Worm (Caenorhabditis elegans): ENCODE results near the gene far-1.

far-1 gene

DNA sequence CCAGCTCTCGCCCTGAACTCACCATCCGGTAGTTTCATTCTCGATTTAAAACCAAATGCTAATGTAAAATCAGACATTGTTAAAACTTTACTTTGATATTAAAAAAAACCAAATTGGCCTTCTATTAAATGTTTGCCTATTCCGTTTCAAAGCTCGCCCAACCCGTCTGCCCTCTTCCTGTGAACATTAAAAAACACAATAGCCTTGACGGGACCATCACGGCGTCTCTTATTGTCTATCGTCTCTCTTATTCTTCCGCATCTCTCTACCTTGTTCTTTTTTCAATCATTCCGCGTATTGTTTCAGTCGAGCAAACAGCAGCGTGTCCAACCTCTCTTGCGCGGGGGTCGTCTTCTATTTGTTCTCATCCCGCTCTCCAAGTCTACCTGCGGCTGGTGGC lies 33.7 kb upstream of the far-1 start, which contains the start of gene ZK512.1:
Gene ZK512.1, plus strand, starts transcription at position 301 of the 400 bp plus-strand sequence.
- no peak for TF ChIP-seq ceh-83 (GFP tag; optimal IDR thresholded peaks at IDR 0.05)
- TF ChIP-seq nhr-237 (tag; optimal IDR thresholded peaks at IDR 0.05): no peak
- TF ChIP-seq ceh-39 (tag; optimal IDR thresholded peaks at IDR 0.05): no peak
- TF ChIP-seq nhr-2 (tag; optimal IDR thresholded peaks at IDR 0.05): no peak
- no peak for TF ChIP-seq tbx-8 (GFP tag; optimal IDR thresholded peaks at IDR 0.05)
- peak; percentile 32 for TF ChIP-seq ham-2 (GFP tag; optimal IDR thresholded peaks at IDR 0.05)
- TF ChIP-seq mab-5 (tag; optimal IDR thresholded peaks at IDR 0.05): no peak
- no peak for TF ChIP-seq mls-2 (tag; optimal IDR thresholded peaks at IDR 0.05)
- TF ChIP-seq M03D4.4 (tag; optimal IDR thresholded peaks at IDR 0.05): no peak
- TF ChIP-seq drap-1 (GFP tag; optimal IDR thresholded peaks at IDR 0.05): no peak
- peak; percentile 24 for TF ChIP-seq pha-4 (tag; optimal IDR thresholded peaks at IDR 0.05)
- TF ChIP-seq lin-32 (GFP tag; optimal IDR thresholded peaks at IDR 0.05): no peak
- TF ChIP-seq ceh-43 (GFP tag; optimal IDR thresholded peaks at IDR 0.05): no peak
- no peak for TF ChIP-seq flh-1 (GFP tag; optimal IDR thresholded peaks at IDR 0.05)
- TF ChIP-seq cnd-1 (tag; optimal IDR thresholded peaks at IDR 0.05): peak; percentile 4
- no peak for TF ChIP-seq nhr-76 (tag; optimal IDR thresholded peaks at IDR 0.05)
- TF ChIP-seq ces-1 (GFP tag; optimal IDR thresholded peaks at IDR 0.05): no peak

DNA sequence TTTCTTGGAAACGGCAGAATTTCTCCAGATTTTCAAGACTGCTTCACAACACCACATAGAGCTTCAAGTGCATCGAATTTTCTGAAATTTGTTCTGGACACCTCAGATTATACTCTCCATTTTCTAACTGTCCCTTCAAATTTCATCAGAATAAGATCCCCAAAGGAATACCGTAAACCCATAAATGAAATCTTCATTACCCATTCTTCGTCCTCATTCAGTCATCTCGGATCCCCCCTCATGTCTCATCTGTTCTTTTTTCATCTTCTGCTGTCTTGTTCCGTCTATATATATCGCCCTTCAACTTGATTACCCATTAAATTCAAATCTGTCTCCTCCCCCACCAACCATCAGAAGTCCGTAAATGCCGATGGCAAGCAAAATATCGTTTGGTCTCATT lies 33.1 kb upstream of the far-1 start:
- TF ChIP-seq nhr-12 (tag; optimal IDR thresholded peaks at IDR 0.05) (no peak), lin-32 (GFP tag; optimal IDR thresholded peaks at IDR 0.05) (no peak), hlh-1 (tag; optimal IDR thresholded peaks at IDR 0.05) (no peak), snpc-4 (tag; optimal IDR thresholded peaks at IDR 0.05) (no peak), lin-13 (tag; optimal IDR thresholded peaks at IDR 0.05) (no peak), nhr-237 (tag; optimal IDR thresholded peaks at IDR 0.05) (no peak), zip-8 (tag; optimal IDR thresholded peaks at IDR 0.05) (no peak)

DNA sequence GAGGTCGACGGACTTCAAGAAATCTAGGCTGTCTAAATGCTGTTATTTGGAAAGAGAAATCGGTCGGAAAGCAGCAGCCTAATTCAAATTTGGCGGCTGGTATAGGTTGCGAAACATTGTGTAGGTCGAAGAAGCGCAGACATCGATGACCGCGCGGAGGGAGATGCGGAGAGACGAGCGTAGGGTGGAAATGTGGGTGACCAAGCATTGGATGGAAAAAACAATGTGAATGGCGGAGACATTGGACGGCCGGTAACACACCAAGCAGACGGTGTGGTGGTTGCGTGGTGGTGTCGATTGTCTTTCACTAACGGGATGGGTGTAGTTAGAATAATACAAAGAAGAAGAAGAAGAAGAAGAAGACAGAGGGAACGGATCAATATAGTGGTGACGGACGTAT lies 31.5 kb upstream of the far-1 start:
- TF ChIP-seq ztf-11 (tag; optimal IDR thresholded peaks at IDR 0.05) (no peak), hlh-1 (tag; optimal IDR thresholded peaks at IDR 0.05) (no peak), blmp-1 (tag; optimal IDR thresholded peaks at IDR 0.05) (no peak), nhr-2 (tag; optimal IDR thresholded peaks at IDR 0.05) (peak; percentile 77), nhr-28 (tag; optimal IDR thresholded peaks at IDR 0.05) (no peak), M03D4.4 (tag; optimal IDR thresholded peaks at IDR 0.05) (peak; percentile 36), mep-1 (tag; optimal IDR thresholded peaks at IDR 0.05) (no peak), pha-4 (tag; optimal IDR thresholded peaks at IDR 0.05) (no peak), snpc-4 (tag; optimal IDR thresholded peaks at IDR 0.05) (no peak), cnd-1 (tag; optimal IDR thresholded peaks at IDR 0.05) (no peak), elt-1 (tag; optimal IDR thresholded peaks at IDR 0.05; ENCODE audit: borderline replicate concordance, insufficient read depth) (no peak), ham-2 (GFP tag; optimal IDR thresholded peaks at IDR 0.05) (peak; percentile 74), drap-1 (GFP tag; optimal IDR thresholded peaks at IDR 0.05) (peak; percentile 23), ces-1 (GFP tag; optimal IDR thresholded peaks at IDR 0.05) (no peak), mab-5 (tag; optimal IDR thresholded peaks at IDR 0.05) (no peak), sem-2 (GFP tag; optimal IDR thresholded peaks at IDR 0.05) (no peak), bed-3 (GFP tag; optimal IDR thresholded peaks at IDR 0.05) (no peak), unc-62 (GFP tag; optimal IDR thresholded peaks at IDR 0.05) (no peak), lin-13 (tag; optimal IDR thresholded peaks at IDR 0.05) (peak; percentile 48), zip-8 (tag; optimal IDR thresholded peaks at IDR 0.05) (peak; percentile 1), unc-39 (tag; optimal IDR thresholded peaks at IDR 0.05) (no peak), ceh-39 (tag; optimal IDR thresholded peaks at IDR 0.05) (peak; percentile 37), lsy-2 (tag; optimal IDR thresholded peaks at IDR 0.05) (no peak), ceh-43 (GFP tag; optimal IDR thresholded peaks at IDR 0.05) (no peak), nhr-237 (tag; optimal IDR thresholded peaks at IDR 0.05) (no peak), unc-120 (tag; optimal IDR thresholded peaks at IDR 0.05; ENCODE audit: poor library complexity, severe bottlenecking) (no peak), flh-1 (GFP tag; optimal IDR thresholded peaks at IDR 0.05) (no peak), lin-32 (GFP tag; optimal IDR thresholded peaks at IDR 0.05) (no peak), mls-2 (tag; optimal IDR thresholded peaks at IDR 0.05) (peak; percentile 66), nhr-12 (tag; optimal IDR thresholded peaks at IDR 0.05) (no peak), sptf-1 (tag; optimal IDR thresholded peaks at IDR 0.05) (peak; percentile 56), tbx-8 (GFP tag; optimal IDR thresholded peaks at IDR 0.05) (no peak), ceh-83 (GFP tag; optimal IDR thresholded peaks at IDR 0.05) (no peak), nhr-76 (tag; optimal IDR thresholded peaks at IDR 0.05) (no peak), elt-3 (tag; optimal IDR thresholded peaks at IDR 0.05) (no peak)

All from whole organism, mixed stage, embryonic.